Worm (Caenorhabditis elegans) whole organism, L2 larva: ENCODE results near the gene C18A11.1.

ENCODE experiments used
- ama-1 ChIP-seq: fragments of 150-350 bp; optimal IDR thresholded peaks from 2 replicates; lab custom pipeline; 2018; ENCODE audit warnings: inconsistent platforms
- blmp-1 ChIP-seq: sonication (generic microtip); optimal IDR thresholded peaks from 2 replicates; lab custom pipeline; 2017; ENCODE audit warnings: missing genetic modification characterization, mild to moderate bottlenecking, missing compliant biosample characterization, antibody characterized with exemption, moderate library complexity; ENCODE audit not compliant: insufficient read depth
- ceh-16 ChIP-seq: fragments of 150-350 bp; optimal IDR thresholded peaks from 2 replicates; lab custom pipeline; 2014; ENCODE audit warnings: missing biosample characterization, missing genetic modification characterization
- sma-3 ChIP-seq: sonication (generic microtip); optimal IDR thresholded peaks from 2 replicates; lab custom pipeline; 2016; ENCODE audit warnings: missing genetic modification reagents, missing genetic modification characterization, missing compliant biosample characterization
- snpc-4 ChIP-seq: fragments of 150-350 bp; optimal IDR thresholded peaks from 2 replicates; lab custom pipeline; 2014; ENCODE audit warnings: missing biosample characterization, missing genetic modification characterization
- ztf-1 ChIP-seq: fragments of 200-800 bp; sonication (Bioruptor generic); conservative IDR thresholded peaks from 2 replicates; pipeline ENCODE4 v1.3.6; 2022; ENCODE audit warnings: missing genetic modification characterization, missing compliant biosample characterization
- ztf-11 ChIP-seq: sonication (generic microtip); optimal IDR thresholded peaks from 2 replicates; lab custom pipeline; 2017; ENCODE audit warnings: missing biosample characterization, missing genetic modification characterization

DNA sequence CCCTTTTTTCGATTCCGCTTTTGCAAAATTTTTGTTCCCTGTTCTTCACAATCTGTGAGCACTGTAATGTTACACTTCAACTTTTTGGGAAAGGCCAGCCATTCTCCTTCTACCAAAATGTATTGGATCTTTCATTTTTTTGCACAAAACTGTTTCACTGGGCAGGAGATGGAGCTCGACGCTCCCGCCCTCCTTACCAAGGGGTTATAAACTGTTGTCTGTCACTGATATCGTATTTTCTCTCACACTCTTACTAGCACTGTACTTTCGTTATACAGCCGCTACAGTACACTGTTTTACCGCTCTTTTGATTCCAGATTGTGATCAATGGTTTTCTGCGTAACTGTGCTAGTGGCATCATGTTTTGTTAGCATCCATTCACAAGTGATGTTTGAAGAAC, 8.6 kb downstream of the C18A11.1 start, which contains the start of gene C46F2.1:
- TF ChIP-seq blmp-1 (tag; lab: Kevin White, UChicago) (no peak), ztf-1 (GFP tag; lab: Robert Waterston, UW) (no peak), sma-3 (GFP tag; lab: Kevin White, UChicago) (no peak), ztf-11 (tag; lab: Kevin White, UChicago) (no peak), ama-1 (lab: Kevin White, UChicago) (no peak), ceh-16 (tag; lab: Kevin White, UChicago) (no peak), snpc-4 (no peak)
